Fruit fly (Drosophila melanogaster) whole organism, embryonic: ENCODE results near the gene CrebB.

Experiments used
- CG12942 ChIP-seq: fragments of 200-800 bp; sonication (Bioruptor generic); optimal IDR thresholded peaks from 3 replicates; lab custom pipeline; 2016; ENCODE audit warnings: missing biosample characterization, missing genetic modification characterization
- CG2678 ChIP-seq: fragments of 200-800 bp; sonication (Bioruptor generic); optimal IDR thresholded peaks from 3 replicates; lab custom pipeline; 2019; ENCODE audit warnings: missing biosample characterization, mild to moderate bottlenecking, missing genetic modification characterization, moderate library complexity
- CG4707 ChIP-seq: fragments of 200-800 bp; sonication (Bioruptor generic); optimal IDR thresholded peaks from 2 replicates; lab custom pipeline; 2018; ENCODE audit warnings: missing biosample characterization, mild to moderate bottlenecking, missing genetic modification characterization, moderate library complexity
- HLH54F ChIP-seq: fragments of 200-800 bp; sonication (Bioruptor generic); optimal IDR thresholded peaks from 3 replicates; lab custom pipeline; 2016; ENCODE audit warnings: missing biosample characterization, missing genetic modification characterization
- Meics ChIP-seq: fragments of 200-800 bp; sonication (Bioruptor generic); optimal IDR thresholded peaks from 2 replicates; lab custom pipeline; 2017; ENCODE audit warnings: missing biosample characterization, mild to moderate bottlenecking, missing genetic modification characterization

DNA sequence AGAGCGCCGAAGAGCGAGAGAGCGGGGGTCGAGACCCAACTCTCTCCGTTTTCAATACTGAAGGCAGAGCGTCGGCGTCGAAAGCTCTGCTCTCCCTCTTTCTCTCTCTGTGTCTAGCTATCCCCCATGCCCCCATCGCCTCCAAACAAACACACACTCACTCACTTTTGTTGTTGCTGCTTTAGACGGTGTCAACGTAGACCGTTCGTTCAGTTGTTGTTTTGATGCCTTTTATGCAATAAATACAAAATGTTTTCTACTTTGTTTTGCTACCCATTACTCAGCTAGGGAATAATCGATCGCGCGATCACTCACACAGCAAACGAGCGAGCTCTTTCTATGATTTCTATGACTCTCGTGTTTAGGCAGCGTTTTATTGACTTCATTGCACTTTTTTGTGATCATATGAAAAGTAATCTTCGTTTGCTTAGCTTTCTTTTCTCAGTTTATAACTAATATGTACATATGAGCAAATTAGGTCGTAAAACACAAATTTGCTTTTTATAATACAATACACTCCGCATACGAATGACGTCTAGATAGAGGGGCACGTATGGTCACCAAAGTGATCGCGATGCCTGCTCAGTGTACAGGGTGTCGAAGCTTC is 38.6 kb downstream of the CrebB start:
- TF ChIP-seq CG2678 (tag; lab: Kevin White, UChicago) (peak; percentile 55), HLH54F (GFP tag; lab: Kevin White, UChicago) (peak; percentile 22), Meics (GFP tag; lab: Kevin White, UChicago) (no peak), CG12942 (GFP tag; lab: Kevin White, UChicago) (no peak), CG4707 (GFP tag; lab: Kevin White, UChicago) (no peak)
